Worm (Caenorhabditis elegans) whole organism, L2 larva: Measurements from ENCODE around the gene clk-2.

Experiments used
- dmd-4 ChIP-seq: sonication (generic microtip); optimal IDR thresholded peaks from 2 replicates; lab custom pipeline; 2017; ENCODE audit warnings: missing biosample characterization, missing genetic modification characterization
- elt-1 ChIP-seq: fragments of 150-350 bp; optimal IDR thresholded peaks from 2 replicates; lab custom pipeline; 2014; ENCODE audit warnings: missing biosample characterization, missing genetic modification characterization
- lin-39 ChIP-seq: fragments of 150-350 bp; optimal IDR thresholded peaks from 2 replicates; lab custom pipeline; 2014; ENCODE audit warnings: missing biosample characterization, missing genetic modification reagents, missing genetic modification characterization
- nhr-12 ChIP-seq: fragments of 150-350 bp; optimal IDR thresholded peaks from 2 replicates; lab custom pipeline; 2014; ENCODE audit warnings: missing biosample characterization, missing genetic modification characterization
- sma-3 ChIP-seq: sonication (generic microtip); optimal IDR thresholded peaks from 2 replicates; lab custom pipeline; 2016; ENCODE audit warnings: missing genetic modification reagents, missing genetic modification characterization, missing compliant biosample characterization
- unc-55 ChIP-seq: fragments of 150-350 bp; sonication (generic microtip); optimal IDR thresholded peaks from 3 replicates; lab custom pipeline; 2014; ENCODE audit warnings: missing biosample characterization, missing genetic modification reagents, missing genetic modification characterization
- unc-62 ChIP-seq: fragments of 150-350 bp; optimal IDR thresholded peaks from 2 replicates; lab custom pipeline; 2014; ENCODE audit warnings: missing biosample characterization, missing genetic modification reagents, missing genetic modification characterization
- ztf-1 ChIP-seq: fragments of 200-800 bp; sonication (Bioruptor generic); conservative IDR thresholded peaks from 2 replicates; pipeline ENCODE4 v1.3.6; 2022; ENCODE audit warnings: missing genetic modification characterization, missing compliant biosample characterization
- ztf-11 ChIP-seq: sonication (generic microtip); optimal IDR thresholded peaks from 2 replicates; lab custom pipeline; 2017; ENCODE audit warnings: missing biosample characterization, missing genetic modification characterization

- no peak for TF ChIP-seq dmd-4 (tag; lab: Kevin White, UChicago)
- TF ChIP-seq unc-62 (GFP tag; lab: Kevin White, UChicago): no peak
- TF ChIP-seq ztf-1: no peak
- TF ChIP-seq unc-55 (GFP tag; lab: Kevin White, UChicago): no peak
- TF ChIP-seq lin-39 (tag; lab: Kevin White, UChicago): no peak
- TF ChIP-seq nhr-12 (tag; lab: Kevin White, UChicago): no peak
- no peak for TF ChIP-seq ztf-11 (tag; lab: Kevin White, UChicago)
- no peak for TF ChIP-seq sma-3
- no peak for TF ChIP-seq elt-1 (tag; lab: Kevin White, UChicago)
Measured at ce11 chrIII:7491931-7492330, 26.4 kb downstream of the clk-2 start.
